Worm (Caenorhabditis elegans) whole organism, midembryonic: ENCODE results near the gene C25D7.16.

Source experiments
- cog-1 ChIP-seq: sonication (generic microtip); optimal IDR thresholded peaks from 2 replicates; lab custom pipeline; 2016; ENCODE audit warnings: missing genetic modification characterization, missing compliant biosample characterization
- klf-2 ChIP-seq: fragments of 200-800 bp; sonication (Bioruptor generic); conservative IDR thresholded peaks from 2 replicates; pipeline ENCODE4 v1.3.6; 2022; ENCODE audit warnings: missing genetic modification reagents, missing genetic modification characterization, missing compliant biosample characterization
- tab-1 ChIP-seq: fragments of 200-800 bp; sonication (Bioruptor generic); IDR thresholded peaks from 2 replicates; pipeline ENCODE4 v1.3.6; 2022; ENCODE audit warnings: missing genetic modification characterization, missing compliant biosample characterization
- ztf-23 ChIP-seq: fragments of 200-800 bp; sonication (Bioruptor generic); IDR thresholded peaks from 2 replicates; pipeline ENCODE4 v1.3.6; 2022; ENCODE audit warnings: missing genetic modification reagents, missing genetic modification characterization, missing compliant biosample characterization

DNA sequence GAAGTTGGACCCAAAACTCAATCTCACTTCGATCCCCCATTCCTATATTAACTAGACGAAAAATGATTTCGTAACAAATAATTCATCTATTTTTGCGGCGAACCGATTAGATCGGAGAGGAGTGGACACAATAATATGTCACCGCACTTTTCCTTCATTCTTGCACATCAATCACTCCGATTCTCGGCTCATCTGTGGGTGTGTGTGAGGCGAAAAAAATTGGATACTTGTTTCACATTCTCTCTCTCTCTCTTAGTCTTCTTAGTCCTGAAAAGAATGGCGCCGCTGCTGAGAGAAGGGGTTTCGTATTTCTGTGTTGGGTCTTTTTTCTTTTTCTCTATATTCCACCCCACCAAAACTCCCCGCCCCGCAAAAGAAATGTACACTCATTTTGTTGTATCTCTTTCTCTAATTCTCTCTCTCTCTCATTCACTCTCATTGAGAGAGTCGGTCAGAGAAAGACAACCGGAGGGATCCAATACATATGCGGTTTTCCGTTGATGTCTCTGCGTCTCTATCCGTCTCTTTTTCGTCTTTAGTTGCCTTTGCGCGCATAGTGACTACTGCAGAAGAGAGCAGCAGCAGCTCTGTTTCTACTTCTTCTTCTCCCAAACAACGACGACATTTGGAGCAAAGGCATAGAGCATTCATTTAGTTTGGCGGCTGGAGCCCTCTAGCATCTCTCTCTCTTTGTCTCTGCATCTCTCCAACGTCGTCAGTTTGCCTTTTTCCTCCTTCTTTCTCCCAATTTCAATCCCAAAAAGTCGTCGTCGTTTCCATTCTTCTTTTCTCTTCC lies 15.2 kb downstream of the C25D7.16 start, which contains the start of gene unc-76:
- TF ChIP-seq tab-1 (no peak), ztf-23 (no peak), cog-1 (tag; lab: Kevin White, UChicago) (peak; percentile 87), klf-2 (GFP tag; lab: Robert Waterston, UW) (no peak)
